Fruit fly (Drosophila melanogaster) whole organism, embryonic: ENCODE results near the gene CG11858.

Experiments
- Abd-B ChIP-seq: fragments of 200-800 bp; sonication (Bioruptor generic); optimal IDR thresholded peaks from 2 replicates; lab custom pipeline; 2018; ENCODE audit warnings: missing biosample characterization, mild to moderate bottlenecking, missing genetic modification characterization, moderate library complexity
- CG10147 ChIP-seq: fragments of 200-800 bp; sonication (Bioruptor generic); optimal IDR thresholded peaks from 2 replicates; lab custom pipeline; 2019; ENCODE audit warnings: missing biosample characterization, mild to moderate bottlenecking, missing genetic modification characterization, moderate library complexity
- CG11247 ChIP-seq: fragments of 200-800 bp; sonication (Bioruptor generic); IDR thresholded peaks from 2 replicates; pipeline ENCODE4 v1.3.6; 2022; ENCODE audit warnings: missing biosample characterization, missing genetic modification characterization
- CG12236 ChIP-seq: fragments of 200-800 bp; sonication (Bioruptor generic); optimal IDR thresholded peaks from 2 replicates; lab custom pipeline; 2016; ENCODE audit warnings: missing biosample characterization, missing genetic modification characterization
- CG12391 ChIP-seq: fragments of 200-800 bp; sonication (Bioruptor generic); optimal IDR thresholded peaks from 3 replicates; lab custom pipeline; 2018; ENCODE audit warnings: missing biosample characterization, mild to moderate bottlenecking, missing genetic modification characterization, moderate library complexity
- CG14667 ChIP-seq: fragments of 200-800 bp; sonication (Bioruptor generic); IDR thresholded peaks from 2 replicates; pipeline ENCODE4 v1.3.6; 2022; ENCODE audit warnings: missing biosample characterization, missing genetic modification characterization
- CG1529 ChIP-seq: fragments of 200-800 bp; sonication (Bioruptor generic); optimal IDR thresholded peaks from 3 replicates; lab custom pipeline; 2018; ENCODE audit warnings: missing biosample characterization, missing genetic modification characterization
- CG3995 ChIP-seq: fragments of 200-800 bp; sonication (Bioruptor generic); optimal IDR thresholded peaks from 3 replicates; lab custom pipeline; 2016; ENCODE audit warnings: missing biosample characterization, missing genetic modification characterization
- CG42726 ChIP-seq: fragments of 200-800 bp; sonication (Bioruptor generic); IDR thresholded peaks from 2 replicates; pipeline ENCODE4 v1.3.6; 2022; ENCODE audit warnings: missing biosample characterization, missing genetic modification characterization; ENCODE audit not compliant: partially characterized antibody
- CG4328 ChIP-seq: fragments of 200-800 bp; sonication (Bioruptor generic); optimal IDR thresholded peaks from 3 replicates; lab custom pipeline; 2017; ENCODE audit warnings: missing biosample characterization, missing genetic modification reagents, missing genetic modification characterization
- CG6683 ChIP-seq: fragments of 200-800 bp; sonication (Bioruptor generic); optimal IDR thresholded peaks from 2 replicates; lab custom pipeline; 2017; ENCODE audit warnings: missing biosample characterization, mild to moderate bottlenecking, missing genetic modification characterization, missing genetic modification reagents
- CG6791 ChIP-seq: fragments of 200-800 bp; sonication (Bioruptor generic); IDR thresholded peaks from 3 replicates; pipeline ENCODE4 v1.3.6; 2022; ENCODE audit warnings: missing biosample characterization, missing genetic modification characterization; ENCODE audit not compliant: partially characterized antibody
- CG7357 ChIP-seq: fragments of 200-800 bp; sonication (Bioruptor generic); IDR thresholded peaks from 3 replicates; pipeline ENCODE4 v1.3.6; 2022; ENCODE audit warnings: missing biosample characterization, missing genetic modification characterization
- CG8290 ChIP-seq, 3 experiments: fragments of 200-800 bp; sonication (Bioruptor generic); optimal IDR thresholded peaks; 2 replicates each; lab custom pipeline; 2016 to 2019; ENCODE audit warnings: missing biosample characterization in 3 of 3, missing genetic modification characterization in 3 of 3, mild to moderate bottlenecking in 2 of 3, moderate library complexity in 1 of 3
- CG9797 ChIP-seq: fragments of 200-800 bp; sonication (Bioruptor generic); optimal IDR thresholded peaks from 3 replicates; lab custom pipeline; 2018; ENCODE audit warnings: missing biosample characterization, mild to moderate bottlenecking, missing genetic modification characterization
- CHES-1-like ChIP-seq: fragments of 200-800 bp; sonication (Bioruptor generic); optimal IDR thresholded peaks from 2 replicates; lab custom pipeline; 2016; ENCODE audit warnings: missing biosample characterization, missing genetic modification characterization
- Chrac-16 ChIP-seq: fragments of 200-800 bp; sonication (Bioruptor generic); optimal IDR thresholded peaks from 3 replicates; lab custom pipeline; 2016; ENCODE audit warnings: missing biosample characterization, missing genetic modification characterization
- Dad ChIP-seq: fragments of 200-800 bp; sonication (Bioruptor generic); optimal IDR thresholded peaks from 3 replicates; lab custom pipeline; 2016; ENCODE audit warnings: missing biosample characterization, missing genetic modification characterization
- Dip3 ChIP-seq: fragments of 200-800 bp; sonication (Bioruptor generic); optimal IDR thresholded peaks from 3 replicates; lab custom pipeline; 2016; ENCODE audit warnings: missing biosample characterization, missing genetic modification characterization
- Dll ChIP-seq: fragments of 200-800 bp; sonication (Bioruptor generic); IDR thresholded peaks from 4 replicates; pipeline ENCODE4 v1.3.6; 2022; ENCODE audit warnings: missing biosample characterization, missing genetic modification characterization; ENCODE audit not compliant: partially characterized antibody
- Jarid2 ChIP-seq: fragments of 200-800 bp; sonication (Bioruptor generic); optimal IDR thresholded peaks from 3 replicates; lab custom pipeline; 2017; ENCODE audit warnings: mild to moderate bottlenecking, missing biosample characterization, missing genetic modification reagents, missing genetic modification characterization
- Nf-YB ChIP-seq: fragments of 200-800 bp; sonication (Bioruptor generic); optimal IDR thresholded peaks from 3 replicates; lab custom pipeline; 2019; ENCODE audit warnings: missing biosample characterization, mild to moderate bottlenecking, missing genetic modification characterization, moderate library complexity
- Rfx ChIP-seq: fragments of 200-800 bp; sonication (Bioruptor generic); IDR thresholded peaks from 2 replicates; pipeline ENCODE4 v1.3.6; 2022; ENCODE audit warnings: missing biosample characterization, missing genetic modification characterization
- ato ChIP-seq: fragments of 200-800 bp; sonication (Bioruptor generic); IDR thresholded peaks from 2 replicates; pipeline ENCODE4 v1.3.6; 2022; ENCODE audit warnings: missing biosample characterization, missing genetic modification characterization; ENCODE audit not compliant: partially characterized antibody
- bbx ChIP-seq: fragments of 200-800 bp; sonication (Bioruptor generic); IDR thresholded peaks from 2 replicates; pipeline ENCODE4 v1.3.6; 2022; ENCODE audit warnings: missing biosample characterization, missing genetic modification characterization; ENCODE audit not compliant: partially characterized antibody
- chm ChIP-seq: fragments of 200-800 bp; sonication (Bioruptor generic); IDR thresholded peaks from 2 replicates; pipeline ENCODE4 v1.3.6; 2022; ENCODE audit warnings: missing biosample characterization, missing genetic modification characterization
- chn ChIP-seq: fragments of 200-800 bp; sonication (Bioruptor generic); optimal IDR thresholded peaks from 2 replicates; lab custom pipeline; 2016; ENCODE audit warnings: missing biosample characterization, missing genetic modification characterization
- ci ChIP-seq: fragments of 200-800 bp; sonication (Bioruptor generic); IDR thresholded peaks from 3 replicates; pipeline ENCODE4 v1.3.6; 2022; ENCODE audit warnings: missing biosample characterization, missing genetic modification characterization
- corto ChIP-seq: fragments of 200-800 bp; sonication (Bioruptor generic); optimal IDR thresholded peaks from 2 replicates; lab custom pipeline; 2016; ENCODE audit warnings: missing biosample characterization, mild to moderate bottlenecking, missing genetic modification characterization, moderate library complexity
- fd64A ChIP-seq: fragments of 200-800 bp; sonication (Bioruptor generic); optimal IDR thresholded peaks from 3 replicates; lab custom pipeline; 2018; ENCODE audit warnings: missing biosample characterization, mild to moderate bottlenecking, missing genetic modification characterization
- gcm ChIP-seq: fragments of 200-800 bp; sonication (Bioruptor generic); optimal IDR thresholded peaks from 2 replicates; lab custom pipeline; 2019; ENCODE audit warnings: missing biosample characterization, mild to moderate bottlenecking, missing genetic modification characterization, moderate library complexity
- gcm2 ChIP-seq: fragments of 200-800 bp; sonication (Bioruptor generic); optimal IDR thresholded peaks from 2 replicates; lab custom pipeline; 2016; ENCODE audit warnings: missing biosample characterization, missing genetic modification characterization
- gt ChIP-seq: fragments of 200-800 bp; sonication (Bioruptor generic); IDR thresholded peaks from 2 replicates; pipeline ENCODE4 v1.3.6; 2022; ENCODE audit warnings: missing biosample characterization, missing genetic modification characterization
- h ChIP-seq: fragments of >200 bp; optimal IDR thresholded peaks from 2 replicates; lab custom pipeline; 2017
- her ChIP-seq: fragments of 200-800 bp; sonication (Bioruptor generic); optimal IDR thresholded peaks from 2 replicates; lab custom pipeline; 2016; ENCODE audit warnings: missing biosample characterization, missing genetic modification characterization
- ind ChIP-seq: fragments of 200-800 bp; sonication (Bioruptor generic); optimal IDR thresholded peaks from 3 replicates; lab custom pipeline; 2016; ENCODE audit warnings: missing biosample characterization, missing genetic modification characterization
- luna ChIP-seq: fragments of 200-800 bp; sonication (Bioruptor generic); optimal IDR thresholded peaks from 2 replicates; lab custom pipeline; 2016; ENCODE audit warnings: missing biosample characterization, missing genetic modification characterization
- row ChIP-seq: fragments of 200-800 bp; sonication (Bioruptor generic); IDR thresholded peaks from 3 replicates; pipeline ENCODE4 v1.3.6; 2022; ENCODE audit warnings: missing biosample characterization, missing genetic modification characterization
- sc ChIP-seq, 3 experiments: fragments of >200 bp in 2 of 3; fragments of 200-800 bp in 1 of 3; sonication (Bioruptor generic) in 1 of 3; optimal IDR thresholded peaks; 2 replicates in 2 of 3; 3 replicates in 1 of 3; lab custom pipeline; 2017; ENCODE audit warnings: mild to moderate bottlenecking in 1 of 3, missing biosample characterization in 1 of 3, missing genetic modification characterization in 1 of 3, missing genetic modification reagents in 1 of 3
- sima ChIP-seq: fragments of 200-800 bp; sonication (Bioruptor generic); optimal IDR thresholded peaks from 2 replicates; lab custom pipeline; 2016; ENCODE audit warnings: missing biosample characterization, missing genetic modification characterization
- sob ChIP-seq: fragments of 200-800 bp; sonication (Bioruptor generic); IDR thresholded peaks from 2 replicates; pipeline ENCODE4 v1.3.6; 2022; ENCODE audit warnings: missing biosample characterization, missing genetic modification characterization
- ssp ChIP-seq: fragments of 200-800 bp; sonication (Bioruptor generic); IDR thresholded peaks from 2 replicates; pipeline ENCODE4 v1.3.6; 2022; ENCODE audit warnings: missing biosample characterization, missing genetic modification characterization
- tio ChIP-seq: fragments of 200-800 bp; sonication (Bioruptor generic); optimal IDR thresholded peaks from 2 replicates; lab custom pipeline; 2017; ENCODE audit warnings: missing biosample characterization, missing genetic modification characterization, inconsistent platforms
- tll ChIP-seq, 2 experiments: fragments of 200-800 bp in 1 of 2; fragments of >200 bp in 1 of 2; sonication (Bioruptor generic) in 1 of 2; optimal IDR thresholded peaks; 2 replicates each; lab custom pipeline; 2017 to 2019; ENCODE audit warnings: missing biosample characterization in 2 of 2, missing genetic modification characterization in 2 of 2, mild to moderate bottlenecking in 1 of 2, moderate library complexity in 1 of 2
- trem ChIP-seq: fragments of 200-800 bp; optimal IDR thresholded peaks from 3 replicates; lab custom pipeline; 2019; ENCODE audit warnings: missing biosample characterization, mild to moderate bottlenecking, missing genetic modification characterization, moderate library complexity
- unpg ChIP-seq: fragments of 200-800 bp; sonication (Bioruptor generic); optimal IDR thresholded peaks from 3 replicates; lab custom pipeline; 2018; ENCODE audit warnings: missing biosample characterization, mild to moderate bottlenecking, missing genetic modification characterization, moderate library complexity
- wek ChIP-seq: fragments of 200-800 bp; sonication (Bioruptor generic); optimal IDR thresholded peaks from 3 replicates; lab custom pipeline; 2018; ENCODE audit warnings: missing biosample characterization, mild to moderate bottlenecking, missing genetic modification characterization, moderate library complexity
- yki ChIP-seq: fragments of >200 bp; optimal IDR thresholded peaks from 3 replicates; lab custom pipeline; 2018

Gene CG11858

dm6 chr3R:25232271-25232989, 30.1 kb upstream of the CG11858 start, which contains the start of gene Cad96Cb (continued):
- peak; percentile 77 for TF ChIP-seq Abd-B (GFP tag; lab: Kevin White, UChicago)
- peak; percentile 84 for TF ChIP-seq CG12391
- peak; percentile 66; the same call in 2 of the 3 replicates for TF ChIP-seq row (GFP tag; lab: Robert Waterston, UW)
- peak; percentile 20 for TF ChIP-seq Dip3 (GFP tag; lab: Kevin White, UChicago)
- peak; percentile 91 for TF ChIP-seq tio
- TF ChIP-seq CG12236: peak; percentile 83
- TF ChIP-seq Dll (GFP tag; lab: Robert Waterston, UW): 0 out of 4 replicates have a peak, but pooled peaks have one; percentile 21
- no peak for TF ChIP-seq h (lab: Kevin White, UChicago)
- TF ChIP-seq Chrac-16 (GFP tag; lab: Kevin White, UChicago): peak; percentile 83
- TF ChIP-seq Rfx (GFP tag; lab: Robert Waterston, UW): peak; percentile 12
- no peak; the same call in 1 of the 2 replicates for TF ChIP-seq gt (GFP tag; lab: Robert Waterston, UW)
- TF ChIP-seq CG1529 (GFP tag; lab: Kevin White, UChicago): peak; percentile 84
- no peak for TF ChIP-seq CG8290 (GFP tag; optimal IDR thresholded peaks at IDR 0.05; lab: Kevin White, UChicago)
- peak in 1 of 2 experiments; percentile 3 for TF ChIP-seq CG8290 (tag; optimal IDR thresholded peaks at IDR 0.05; lab: Kevin White, UChicago)
- no peak for TF ChIP-seq sc (optimal IDR thresholded peaks at IDR 0.05; lab: Kevin White, UChicago)
- peak; percentile 87 for TF ChIP-seq sc (GFP tag; optimal IDR thresholded peaks at IDR 0.05; lab: Kevin White, UChicago)
- peak; percentile 36 for TF ChIP-seq fd64A (GFP tag; lab: Kevin White, UChicago)
- peak; percentile 79 for TF ChIP-seq ind (GFP tag; lab: Kevin White, UChicago)
- no peak for TF ChIP-seq gcm2 (GFP tag; lab: Kevin White, UChicago)
- peak; percentile 30; the same call in 1 of the 2 replicates for TF ChIP-seq CG11247
- TF ChIP-seq wek: peak; percentile 35
- peak; percentile 67 for TF ChIP-seq Nf-YB (GFP tag; lab: Kevin White, UChicago)
- no peak for TF ChIP-seq tll (GFP tag; optimal IDR thresholded peaks at IDR 0.05; lab: Kevin White, UChicago)
- no peak for TF ChIP-seq CG9797 (GFP tag; lab: Kevin White, UChicago)
- peak; percentile 37 for TF ChIP-seq her (GFP tag; lab: Kevin White, UChicago)
- no peak for TF ChIP-seq CG6683 (GFP tag; lab: Kevin White, UChicago)
- TF ChIP-seq CG7357 (GFP tag; lab: Robert Waterston, UW): 0 out of 3 replicates have a peak, but pooled peaks have one; percentile 50
- peak; percentile 76 for TF ChIP-seq trem (tag; lab: Kevin White, UChicago)
- TF ChIP-seq CG42726 (GFP tag; lab: Robert Waterston, UW): no peak
- no peak for TF ChIP-seq bbx (GFP tag; lab: Robert Waterston, UW)
- peak; percentile 5 for TF ChIP-seq CG3995 (GFP tag; lab: Kevin White, UChicago)
- peak; percentile 52 for TF ChIP-seq CHES-1-like (GFP tag; lab: Kevin White, UChicago)
- peak; percentile 65 for TF ChIP-seq chn (GFP tag; lab: Kevin White, UChicago)
- 0 out of 2 replicates have a peak, but pooled peaks have one; percentile 19 for TF ChIP-seq CG14667 (GFP tag; lab: Robert Waterston, UW)
- no peak for TF ChIP-seq yki
- TF ChIP-seq corto (GFP tag; lab: Kevin White, UChicago): peak; percentile 31
- peak; percentile 77 for TF ChIP-seq CG10147 (GFP tag; lab: Kevin White, UChicago)
- TF ChIP-seq sob (GFP tag; lab: Robert Waterston, UW): no peak
- 0 out of 2 replicates have a peak, but pooled peaks have one; percentile 10 for TF ChIP-seq chm
- peak; percentile 41 for TF ChIP-seq ssp (GFP tag; lab: Robert Waterston, UW)
- TF ChIP-seq CG6791 (GFP tag; lab: Robert Waterston, UW): no peak
- peak; percentile 63; the same call in 2 of the 3 replicates for TF ChIP-seq ci (GFP tag; lab: Robert Waterston, UW)
- TF ChIP-seq ato (GFP tag; lab: Robert Waterston, UW): no peak
- no peak for TF ChIP-seq luna (GFP tag; lab: Kevin White, UChicago)
- TF ChIP-seq Jarid2 (GFP tag; lab: Kevin White, UChicago): peak; percentile 53
- TF ChIP-seq unpg (GFP tag; lab: Kevin White, UChicago): peak; percentile 82
- peak; percentile 64 for TF ChIP-seq Dad
- TF ChIP-seq gcm (GFP tag; lab: Kevin White, UChicago): peak; percentile 86
- peak; percentile 74 for TF ChIP-seq CG4328 (GFP tag; lab: Kevin White, UChicago)
- TF ChIP-seq sima (GFP tag; lab: Kevin White, UChicago): peak; percentile 30
